Fruit fly (Drosophila melanogaster): ENCODE data around the gene CG31200.

Gene CG31200

DNA sequence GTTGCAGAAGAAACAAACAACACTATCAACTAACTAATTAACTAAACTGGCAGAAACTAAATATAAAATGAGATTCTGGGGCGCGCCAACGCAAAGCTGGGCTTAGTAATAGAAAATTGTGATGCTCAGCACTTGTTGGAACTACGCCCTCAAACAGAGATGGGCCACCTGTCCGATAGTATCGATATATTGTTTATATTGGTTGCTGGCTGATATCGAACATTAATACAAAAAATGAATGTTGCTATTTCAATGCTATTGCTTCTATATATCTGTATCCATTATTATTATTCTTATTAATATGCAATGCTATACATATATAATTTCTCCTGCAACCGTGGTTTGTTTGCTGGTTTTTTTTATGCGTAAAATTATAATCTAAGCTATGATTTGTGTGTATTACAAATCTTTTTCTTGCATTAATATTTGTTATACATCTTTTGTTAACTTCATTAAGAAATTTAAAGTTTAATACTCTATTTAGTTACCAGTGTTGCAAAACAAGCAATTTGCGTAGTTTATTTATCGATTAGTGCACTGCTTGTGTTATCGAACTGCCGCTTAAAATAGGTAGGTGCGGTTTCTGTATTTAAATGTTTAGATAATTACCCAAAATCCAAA is 17.1 kb upstream of the CG31200 start, which contains the start of gene CG31195 (continued):
- TF ChIP-seq hkb (optimal IDR thresholded peaks at IDR 0.05) (no peak), hkb (GFP tag; IDR thresholded peaks at IDR 0.05) (no peak), cwo (GFP tag; optimal IDR thresholded peaks at IDR 0.05) (no peak), CG8359 (GFP tag; optimal IDR thresholded peaks at IDR 0.05; ENCODE audit: borderline replicate concordance) (no peak), CG31224 (GFP tag; IDR thresholded peaks at IDR 0.05) (no peak), CG8478 (optimal IDR thresholded peaks at IDR 0.05) (no peak), yki (optimal IDR thresholded peaks at IDR 0.05) (no peak), CG12236 (GFP tag; optimal IDR thresholded peaks at IDR 0.05) (no peak), MBD-R2 (GFP tag; IDR thresholded peaks at IDR 0.05) (peak; percentile 49), CG34376 (GFP tag; optimal IDR thresholded peaks at IDR 0.05) (no peak), chif (GFP tag; optimal IDR thresholded peaks at IDR 0.05) (no peak), Doc3 (GFP tag; IDR thresholded peaks at IDR 0.05; ENCODE audit: partially characterized antibody) (peak; percentile 79), Med (GFP tag) (peak; percentile 8), CG1603 (tag; optimal IDR thresholded peaks at IDR 0.05) (no peak), onecut (GFP tag; IDR thresholded peaks at IDR 0.05) (no peak), CG16779 (GFP tag; IDR thresholded peaks at IDR 0.05) (no peak), ac (GFP tag; optimal IDR thresholded peaks at IDR 0.05) (no peak), Spps (tag; optimal IDR thresholded peaks at IDR 0.05) (no peak), CG30431 (GFP tag; optimal IDR thresholded peaks at IDR 0.05) (no peak), Dref (GFP tag; IDR thresholded peaks at IDR 0.05) (peak; percentile 65), Lim3 (GFP tag; IDR thresholded peaks at IDR 0.05) (no peak), chinmo (GFP tag; IDR thresholded peaks at IDR 0.05; ENCODE audit: partially characterized antibody) (peak; percentile 63; the same call in 1 of the 4 replicates), Nf-YC (tag; optimal IDR thresholded peaks at IDR 0.05) (no peak), fd96Cb (tag; optimal IDR thresholded peaks at IDR 0.05) (no peak), knrl (GFP tag; IDR thresholded peaks at IDR 0.05; ENCODE audit: partially characterized antibody) (peak; percentile 72), ato (GFP tag; IDR thresholded peaks at IDR 0.05; ENCODE audit: partially characterized antibody) (peak; percentile 52; the same call in 1 of the 2 replicates), CG12155 (GFP tag; optimal IDR thresholded peaks at IDR 0.05) (no peak), otp (GFP tag; IDR thresholded peaks at IDR 0.05) (no peak), tin (GFP tag; optimal IDR thresholded peaks at IDR 0.05) (peak; percentile 9), ttk (GFP tag; IDR thresholded peaks at IDR 0.05) (no peak), CG7745 (tag; optimal IDR thresholded peaks at IDR 0.05) (no peak), toy (GFP tag; IDR thresholded peaks at IDR 0.05) (no peak), CG11398 (GFP tag; optimal IDR thresholded peaks at IDR 0.05) (no peak), ham (GFP tag; IDR thresholded peaks at IDR 0.05) (no peak), C15 (GFP tag; IDR thresholded peaks at IDR 0.05) (no peak), CHES-1-like (GFP tag; optimal IDR thresholded peaks at IDR 0.05) (no peak), trem (tag; optimal IDR thresholded peaks at IDR 0.05) (peak; percentile 84), CG1233 (GFP tag; optimal IDR thresholded peaks at IDR 0.05) (no peak), CG15269 (tag; optimal IDR thresholded peaks at IDR 0.05) (no peak), Mes4 (GFP tag; optimal IDR thresholded peaks at IDR 0.05) (no peak), maf-S (GFP tag; optimal IDR thresholded peaks at IDR 0.05) (no peak), cas (GFP tag; IDR thresholded peaks at IDR 0.05) (no peak), twi (tag; optimal IDR thresholded peaks at IDR 0.05) (no peak), slbo (GFP tag; IDR thresholded peaks at IDR 0.05) (no peak), ap (GFP tag; IDR thresholded peaks at IDR 0.05) (no peak), h (optimal IDR thresholded peaks at IDR 0.05) (no peak), CG34224 (GFP tag; IDR thresholded peaks at IDR 0.05; ENCODE audit: partially characterized antibody) (peak; percentile 77), Max (GFP tag; optimal IDR thresholded peaks at IDR 0.05) (no peak), CG2129 (GFP tag; IDR thresholded peaks at IDR 0.05; ENCODE audit: partially characterized antibody) (peak; percentile 56), D19A (tag; optimal IDR thresholded peaks at IDR 0.05) (peak; percentile 58), CG17361 (GFP tag; IDR thresholded peaks at IDR 0.05) (peak; percentile 17; the same call in 1 of the 3 replicates), CG9932 (GFP tag; IDR thresholded peaks at IDR 0.05) (peak; percentile 34; the same call in 1 of the 2 replicates)
